Worm (Caenorhabditis elegans) whole organism, young adult: ENCODE measurements around the gene C46H3.1.

Experiments
- F10E7.11 ChIP-seq: sonication (generic microtip); optimal IDR thresholded peaks from 2 replicates; lab custom pipeline; 2017; ENCODE audit warnings: mild to moderate bottlenecking, missing genetic modification characterization, moderate library complexity, missing compliant biosample characterization
- F23B12.7 ChIP-seq: sonication (generic microtip); optimal IDR thresholded peaks from 2 replicates; lab custom pipeline; 2017; ENCODE audit warnings: missing genetic modification characterization, mild to moderate bottlenecking, missing compliant biosample characterization, antibody characterized with exemption, moderate library complexity; ENCODE audit not compliant: insufficient read depth
- ceh-91 ChIP-seq: fragments of 200-800 bp; sonication (Bioruptor generic); IDR thresholded peaks from 2 replicates; pipeline ENCODE4 v1.3.6; 2022; ENCODE audit warnings: missing genetic modification reagents, missing genetic modification characterization, missing compliant biosample characterization
- sea-2 ChIP-seq: fragments of 200-800 bp; sonication (Bioruptor generic); IDR thresholded peaks from 2 replicates; pipeline ENCODE4 v1.3.6; 2022; ENCODE audit warnings: missing genetic modification characterization, missing compliant biosample characterization

DNA sequence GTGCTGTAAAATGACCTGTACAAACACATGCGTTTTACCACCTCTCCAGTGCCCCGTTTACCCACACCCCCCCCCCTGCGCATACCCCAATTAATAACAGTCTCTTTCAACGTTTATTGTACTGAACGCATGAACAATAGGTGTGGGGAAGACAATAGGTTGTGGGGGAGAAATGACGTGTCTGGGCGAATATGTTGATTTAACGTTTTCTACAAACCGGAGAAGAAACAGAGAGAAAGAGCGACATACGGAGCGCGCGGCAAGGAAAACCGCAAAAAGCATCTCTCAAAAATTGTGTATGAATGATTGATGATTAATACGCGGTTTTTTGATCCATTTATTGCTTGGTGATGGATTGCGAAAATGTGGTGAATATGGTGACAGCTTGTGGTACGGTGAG, 14.6 kb downstream of the C46H3.1 start:
- TF ChIP-seq sea-2 (no peak), F23B12.7 (tag; lab: Kevin White, UChicago) (no peak), ceh-91 (GFP tag; lab: Robert Waterston, UW) (no peak), F10E7.11 (tag; lab: Kevin White, UChicago) (no peak)
